Fruit fly (Drosophila melanogaster) whole organism, embryonic: ENCODE measurements around the gene CG1233.

ENCODE experiments used
- CG15601 ChIP-seq: fragments of 200-800 bp; sonication (Bioruptor generic); optimal IDR thresholded peaks from 3 replicates; lab custom pipeline; 2019; ENCODE audit warnings: missing biosample characterization, mild to moderate bottlenecking, missing genetic modification characterization, moderate library complexity
- CG31388 ChIP-seq: fragments of 200-800 bp; sonication (Bioruptor generic); optimal IDR thresholded peaks from 2 replicates; lab custom pipeline; 2016; ENCODE audit warnings: missing biosample characterization, missing genetic modification characterization
- CG4404 ChIP-seq: fragments of 200-800 bp; sonication (Bioruptor generic); IDR thresholded peaks from 2 replicates; pipeline ENCODE4 v1.3.6; 2022; ENCODE audit warnings: missing biosample characterization, missing genetic modification characterization
- CG4707 ChIP-seq: fragments of 200-800 bp; sonication (Bioruptor generic); optimal IDR thresholded peaks from 2 replicates; lab custom pipeline; 2018; ENCODE audit warnings: missing biosample characterization, mild to moderate bottlenecking, missing genetic modification characterization, moderate library complexity
- CTCF ChIP-seq: fragments of 200-800 bp; sonication (Bioruptor generic); optimal IDR thresholded peaks from 2 replicates; lab custom pipeline; 2017; ENCODE audit warnings: missing biosample characterization, mild to moderate bottlenecking, missing genetic modification characterization, moderate library complexity
- Dek ChIP-seq: fragments of 200-800 bp; sonication (Bioruptor generic); optimal IDR thresholded peaks from 3 replicates; lab custom pipeline; 2019; ENCODE audit warnings: missing biosample characterization, mild to moderate bottlenecking, missing genetic modification characterization, moderate library complexity
- HHEX ChIP-seq: fragments of 200-800 bp; sonication (Bioruptor generic); optimal IDR thresholded peaks from 3 replicates; lab custom pipeline; 2017; ENCODE audit warnings: missing biosample characterization, mild to moderate bottlenecking, missing genetic modification characterization, missing genetic modification reagents
- Mad ChIP-seq: fragments of 200-800 bp; sonication (Bioruptor generic); optimal IDR thresholded peaks from 2 replicates; lab custom pipeline; 2016; ENCODE audit warnings: missing biosample characterization, missing genetic modification characterization
- Sin3A ChIP-seq: fragments of >200 bp; optimal IDR thresholded peaks from 2 replicates; lab custom pipeline; 2018
- dati ChIP-seq: fragments of 200-800 bp; sonication (Bioruptor generic); IDR thresholded peaks from 2 replicates; pipeline ENCODE4 v1.3.6; 2022; ENCODE audit warnings: missing biosample characterization, missing genetic modification characterization
- gt ChIP-seq: fragments of 200-800 bp; sonication (Bioruptor generic); IDR thresholded peaks from 2 replicates; pipeline ENCODE4 v1.3.6; 2022; ENCODE audit warnings: missing biosample characterization, missing genetic modification characterization
- odd ChIP-seq: fragments of 200-800 bp; sonication (Bioruptor generic); optimal IDR thresholded peaks from 2 replicates; lab custom pipeline; 2017; ENCODE audit warnings: missing biosample characterization, mild to moderate bottlenecking, missing genetic modification characterization
- wdn ChIP-seq: fragments of 200-800 bp; sonication (Bioruptor generic); IDR thresholded peaks from 2 replicates; pipeline ENCODE4 v1.3.6; 2022; ENCODE audit warnings: missing biosample characterization, missing genetic modification characterization
- yki ChIP-seq: fragments of >200 bp; optimal IDR thresholded peaks from 3 replicates; lab custom pipeline; 2018

- no peak for TF ChIP-seq Dek (tag; lab: Kevin White, UChicago)
- TF ChIP-seq odd (GFP tag; lab: Kevin White, UChicago): no peak
- no peak for TF ChIP-seq gt
- peak; percentile 80 for TF ChIP-seq CG15601 (tag; lab: Kevin White, UChicago)
- peak; percentile 91 for TF ChIP-seq CTCF (GFP tag; lab: Kevin White, UChicago)
- no peak for TF ChIP-seq Sin3A (lab: Kevin White, UChicago)
- TF ChIP-seq HHEX (GFP tag; lab: Kevin White, UChicago): no peak
- no peak for TF ChIP-seq yki (lab: Kevin White, UChicago)
- no peak for TF ChIP-seq Mad (GFP tag; lab: Kevin White, UChicago)
- no peak for TF ChIP-seq dati (GFP tag; lab: Robert Waterston, UW)
- no peak for TF ChIP-seq CG4707 (GFP tag; lab: Kevin White, UChicago)
- no peak for TF ChIP-seq wdn
- TF ChIP-seq CG31388 (GFP tag; lab: Kevin White, UChicago): no peak
- no peak for TF ChIP-seq CG4404
Measured at dm6 chr3L:342839-343238, 18.4 kb upstream of the CG1233 start, which contains the start of gene mthl10.
